Worm (Caenorhabditis elegans) whole organism, early embryonic: Measurements from ENCODE around the gene C12D8.20.

Experiments used
- ama-1 ChIP-seq: fragments of 150-350 bp; optimal IDR thresholded peaks from 2 replicates; lab custom pipeline; 2014
- ets-7 ChIP-seq: sonication (generic microtip); optimal IDR thresholded peaks from 2 replicates; lab custom pipeline; 2016; ENCODE audit warnings: missing genotype, missing genetic modification characterization, missing compliant biosample characterization
- flt-1 ChIP-seq: fragments of 200-800 bp; sonication (Bioruptor generic); IDR thresholded peaks from 2 replicates; pipeline ENCODE4 v1.3.6; 2022; ENCODE audit warnings: missing genetic modification characterization, missing compliant biosample characterization
- hnd-1 ChIP-seq: sonication (generic microtip); optimal IDR thresholded peaks from 2 replicates; lab custom pipeline; 2016; ENCODE audit warnings: missing genetic modification characterization, missing compliant biosample characterization
- tbx-37 ChIP-seq: fragments of 200-800 bp; sonication (Bioruptor generic); conservative IDR thresholded peaks from 2 replicates; pipeline ENCODE4 v1.3.6; 2022; ENCODE audit warnings: missing genetic modification reagents, missing genetic modification characterization, missing compliant biosample characterization

DNA sequence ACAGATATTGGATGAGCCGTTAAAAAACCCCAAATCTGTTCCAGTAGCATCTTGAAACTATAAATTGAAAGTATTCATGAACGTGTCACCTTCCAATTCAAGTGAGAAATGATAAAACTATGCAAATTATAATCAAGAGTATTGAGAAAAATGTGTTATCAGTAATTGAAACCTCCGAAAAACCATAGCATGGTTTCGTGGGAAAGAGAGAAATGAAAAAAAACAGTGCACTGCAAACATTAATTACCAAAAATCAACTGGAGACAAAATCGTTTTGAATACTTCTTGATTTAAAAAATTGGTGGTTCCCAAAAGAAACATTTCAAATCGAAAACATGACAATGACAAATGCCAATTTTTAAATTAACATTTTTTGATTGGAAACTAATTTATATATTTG, 3.5 kb downstream of the C12D8.20 start, which contains the start of gene daf-36:
- TF ChIP-seq ama-1 (lab: Kevin White, UChicago) (no peak), tbx-37 (no peak), flt-1 (GFP tag; lab: Robert Waterston, UW) (no peak), hnd-1 (tag; lab: Kevin White, UChicago) (no peak), ets-7 (no peak)
